Fruit fly (Drosophila melanogaster): Measurements from ENCODE around the gene inaF-A.

DNA sequence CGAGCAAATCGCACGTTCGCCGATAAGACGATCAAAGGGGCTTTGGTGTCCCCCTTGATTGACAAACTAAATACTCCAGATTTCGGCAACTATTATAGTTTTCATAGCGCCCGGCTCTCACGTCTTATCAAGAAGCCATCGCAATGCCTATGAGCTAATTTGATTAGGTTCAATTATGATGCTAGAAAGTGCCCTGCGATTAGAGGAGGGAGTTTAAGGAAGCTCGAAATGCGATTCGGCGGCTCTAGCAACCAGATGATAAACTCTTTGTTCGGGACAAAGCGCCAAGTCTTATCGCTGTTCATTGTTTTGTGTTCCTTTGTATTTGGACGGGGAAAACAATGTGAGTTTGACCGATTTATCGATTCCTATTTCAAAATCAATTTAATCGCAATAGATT is 15.8 kb downstream of the inaF-A start:
- no peak for TF ChIP-seq lola (GFP tag; optimal IDR thresholded peaks at IDR 0.05)
- no peak for TF ChIP-seq sv (GFP tag; optimal IDR thresholded peaks at IDR 0.05)
- TF ChIP-seq Mio (GFP tag; optimal IDR thresholded peaks at IDR 0.05) = no peak
- no peak for TF ChIP-seq usp (GFP tag; optimal IDR thresholded peaks at IDR 0.05)
- TF ChIP-seq psq (GFP tag; optimal IDR thresholded peaks at IDR 0.05) = no peak
- TF ChIP-seq h (GFP tag; optimal IDR thresholded peaks at IDR 0.05) = no peak
- no peak for TF ChIP-seq sage (GFP tag; optimal IDR thresholded peaks at IDR 0.05)
- no peak for TF ChIP-seq Abd-B (GFP tag; optimal IDR thresholded peaks at IDR 0.05)
- TF ChIP-seq HLH106 (tag; optimal IDR thresholded peaks at IDR 0.05) = no peak
- no peak for TF ChIP-seq dl (GFP tag; optimal IDR thresholded peaks at IDR 0.05; ENCODE audit: insufficient read depth in 1 of 2, partially characterized antibody in 2 of 2)
- no peak for TF ChIP-seq OdsH (GFP tag; optimal IDR thresholded peaks at IDR 0.05)

Measured in whole organism, wandering third instar larva.